Worm (Caenorhabditis elegans): ENCODE data around the gene kle-2.

Gene kle-2

ce11 chrIII:7973201-7973767 lies 31.8 kb downstream of the kle-2 start, which contains the start of the genes eef-1B.1 and aco-2:
Gene eef-1B.1 (minus strand): TSS chrIII:7973386.
Gene aco-2 (plus strand): TSS chrIII:7973717.
- no peak for TF ChIP-seq sptf-1 (tag; optimal IDR thresholded peaks at IDR 0.05)
- TF ChIP-seq cnd-1 (tag; optimal IDR thresholded peaks at IDR 0.05): no peak
- no peak for TF ChIP-seq mab-5 (tag; optimal IDR thresholded peaks at IDR 0.05)
- TF ChIP-seq zip-8 (tag; optimal IDR thresholded peaks at IDR 0.05): no peak
- peak; percentile 6 for TF ChIP-seq unc-62 (GFP tag; optimal IDR thresholded peaks at IDR 0.05)
- TF ChIP-seq flh-1 (GFP tag; optimal IDR thresholded peaks at IDR 0.05): no peak
- peak; percentile 33 for TF ChIP-seq ces-1 (GFP tag; optimal IDR thresholded peaks at IDR 0.05)
- peak; percentile 67 for TF ChIP-seq pha-4 (tag; optimal IDR thresholded peaks at IDR 0.05)
- peak; percentile 43 for TF ChIP-seq lin-13 (tag; optimal IDR thresholded peaks at IDR 0.05)
- no peak for TF ChIP-seq lin-32 (GFP tag; optimal IDR thresholded peaks at IDR 0.05)
- TF ChIP-seq drap-1 (GFP tag; optimal IDR thresholded peaks at IDR 0.05): peak; percentile 22
- TF ChIP-seq unc-39 (tag; optimal IDR thresholded peaks at IDR 0.05): no peak
- no peak for TF ChIP-seq elt-1 (tag; optimal IDR thresholded peaks at IDR 0.05; ENCODE audit: borderline replicate concordance, insufficient read depth)
- no peak for TF ChIP-seq blmp-1 (tag; optimal IDR thresholded peaks at IDR 0.05)
- no peak for TF ChIP-seq snpc-4 (tag; optimal IDR thresholded peaks at IDR 0.05)
- TF ChIP-seq mep-1 (tag; optimal IDR thresholded peaks at IDR 0.05): peak; percentile 30
- TF ChIP-seq ztf-11 (tag; optimal IDR thresholded peaks at IDR 0.05): no peak
- TF ChIP-seq M03D4.4 (tag; optimal IDR thresholded peaks at IDR 0.05): no peak
- no peak for TF ChIP-seq ceh-39 (tag; optimal IDR thresholded peaks at IDR 0.05)
- TF ChIP-seq elt-3 (tag; optimal IDR thresholded peaks at IDR 0.05): no peak
- no peak for TF ChIP-seq nhr-12 (tag; optimal IDR thresholded peaks at IDR 0.05)
- no peak for TF ChIP-seq nhr-2 (tag; optimal IDR thresholded peaks at IDR 0.05)
- peak; percentile 28 for TF ChIP-seq hlh-1 (tag; optimal IDR thresholded peaks at IDR 0.05)
- peak; percentile 80 for TF ChIP-seq lsy-2 (tag; optimal IDR thresholded peaks at IDR 0.05)
- TF ChIP-seq nhr-237 (tag; optimal IDR thresholded peaks at IDR 0.05): peak; percentile 28
- TF ChIP-seq ceh-83 (GFP tag; optimal IDR thresholded peaks at IDR 0.05): no peak
- TF ChIP-seq nhr-76 (tag; optimal IDR thresholded peaks at IDR 0.05): no peak
- TF ChIP-seq nhr-28 (tag; optimal IDR thresholded peaks at IDR 0.05): no peak
- TF ChIP-seq mls-2 (tag; optimal IDR thresholded peaks at IDR 0.05): no peak
- TF ChIP-seq sem-2 (GFP tag; optimal IDR thresholded peaks at IDR 0.05): no peak
- no peak for TF ChIP-seq ham-2 (GFP tag; optimal IDR thresholded peaks at IDR 0.05)
- no peak for TF ChIP-seq unc-120 (tag; optimal IDR thresholded peaks at IDR 0.05; ENCODE audit: poor library complexity, severe bottlenecking)
- no peak for TF ChIP-seq bed-3 (GFP tag; optimal IDR thresholded peaks at IDR 0.05)
- TF ChIP-seq tbx-8 (GFP tag; optimal IDR thresholded peaks at IDR 0.05): no peak
- no peak for TF ChIP-seq ceh-43 (GFP tag; optimal IDR thresholded peaks at IDR 0.05)

ce11 chrIII:7973968-7974607 lies 32.6 kb downstream of the kle-2 start:
- TF ChIP-seq elt-3 (tag; optimal IDR thresholded peaks at IDR 0.05) (no peak), M03D4.4 (tag; optimal IDR thresholded peaks at IDR 0.05) (no peak), flh-1 (GFP tag; optimal IDR thresholded peaks at IDR 0.05) (no peak), nhr-237 (tag; optimal IDR thresholded peaks at IDR 0.05) (no peak), bed-3 (GFP tag; optimal IDR thresholded peaks at IDR 0.05) (no peak), blmp-1 (tag; optimal IDR thresholded peaks at IDR 0.05) (no peak), lsy-2 (tag; optimal IDR thresholded peaks at IDR 0.05) (no peak), ceh-43 (GFP tag; optimal IDR thresholded peaks at IDR 0.05) (no peak), ztf-11 (tag; optimal IDR thresholded peaks at IDR 0.05) (no peak), mab-5 (tag; optimal IDR thresholded peaks at IDR 0.05) (no peak), nhr-12 (tag; optimal IDR thresholded peaks at IDR 0.05) (no peak), ham-2 (GFP tag; optimal IDR thresholded peaks at IDR 0.05) (no peak)

ce11 chrIII:7977224-7977623 lies 35.7 kb downstream of the kle-2 start:
- TF ChIP-seq bed-3 (GFP tag; optimal IDR thresholded peaks at IDR 0.05) (no peak), unc-62 (GFP tag; optimal IDR thresholded peaks at IDR 0.05) (no peak), lin-32 (GFP tag; optimal IDR thresholded peaks at IDR 0.05) (no peak), unc-120 (tag; optimal IDR thresholded peaks at IDR 0.05; ENCODE audit: poor library complexity, severe bottlenecking) (no peak), flh-1 (GFP tag; optimal IDR thresholded peaks at IDR 0.05) (no peak), ztf-11 (tag; optimal IDR thresholded peaks at IDR 0.05) (no peak), elt-1 (tag; optimal IDR thresholded peaks at IDR 0.05; ENCODE audit: borderline replicate concordance, insufficient read depth) (no peak), nhr-76 (tag; optimal IDR thresholded peaks at IDR 0.05) (no peak), ham-2 (GFP tag; optimal IDR thresholded peaks at IDR 0.05) (no peak), unc-39 (tag; optimal IDR thresholded peaks at IDR 0.05) (no peak), nhr-12 (tag; optimal IDR thresholded peaks at IDR 0.05) (no peak), nhr-2 (tag; optimal IDR thresholded peaks at IDR 0.05) (no peak), ceh-83 (GFP tag; optimal IDR thresholded peaks at IDR 0.05) (no peak), M03D4.4 (tag; optimal IDR thresholded peaks at IDR 0.05) (no peak), lsy-2 (tag; optimal IDR thresholded peaks at IDR 0.05) (no peak), lin-13 (tag; optimal IDR thresholded peaks at IDR 0.05) (no peak), zip-8 (tag; optimal IDR thresholded peaks at IDR 0.05) (no peak), mep-1 (tag; optimal IDR thresholded peaks at IDR 0.05) (no peak), cnd-1 (tag; optimal IDR thresholded peaks at IDR 0.05) (no peak)

Data from whole organism, mixed stage, embryonic.